Worm (Caenorhabditis elegans) whole organism, L1 larva: Measurements from ENCODE around the gene rpn-11.

Source experiments
- C16A3.4 ChIP-seq: fragments of 150-350 bp; optimal IDR thresholded peaks from 2 replicates; lab custom pipeline; 2014; ENCODE audit warnings: missing biosample characterization, missing genetic modification characterization
- C34B4.2 ChIP-seq: sonication (generic microtip); optimal IDR thresholded peaks from 2 replicates; lab custom pipeline; 2017; ENCODE audit warnings: mild to moderate bottlenecking, missing genetic modification characterization, missing compliant biosample characterization
- F16B12.6 ChIP-seq: fragments of 150-350 bp; optimal IDR thresholded peaks from 2 replicates; lab custom pipeline; 2014; ENCODE audit warnings: missing biosample characterization, missing genetic modification characterization
- Y116A8C.19 ChIP-seq: sonication (generic microtip); optimal IDR thresholded peaks from 2 replicates; lab custom pipeline; 2016; ENCODE audit warnings: missing compliant biosample characterization, missing genetic modification characterization, borderline replicate concordance
- aha-1 ChIP-seq: fragments of 150-350 bp; optimal IDR thresholded peaks from 2 replicates; lab custom pipeline; 2014; ENCODE audit warnings: missing biosample characterization, missing genetic modification characterization
- alr-1 ChIP-seq: fragments of 200-800 bp; sonication (Bioruptor generic); optimal IDR thresholded peaks from 2 replicates; lab custom pipeline; 2018; ENCODE audit warnings: borderline replicate concordance, mild to moderate bottlenecking, missing genetic modification characterization, missing compliant biosample characterization
- aly-2 ChIP-seq: fragments of 150-350 bp; optimal IDR thresholded peaks from 2 replicates; lab custom pipeline; 2014; ENCODE audit warnings: missing biosample characterization, missing genetic modification characterization
- blmp-1 ChIP-seq: fragments of 150-350 bp; optimal IDR thresholded peaks from 2 replicates; lab custom pipeline; 2014; ENCODE audit warnings: missing biosample characterization, missing genetic modification characterization
- ceh-82 ChIP-seq, 3 experiments: fragments of 150-350 bp in 1 of 3; sonication (generic microtip) in 2 of 3; optimal IDR thresholded peaks; 2 replicates each; lab custom pipeline; 2014 to 2017; ENCODE audit warnings: missing biosample characterization in 3 of 3, missing genetic modification characterization in 3 of 3
- ceh-88 ChIP-seq: fragments of 200-800 bp; sonication (Bioruptor generic); IDR thresholded peaks from 2 replicates; pipeline ENCODE4 v1.3.6; 2022; ENCODE audit warnings: missing genetic modification characterization, missing compliant biosample characterization
- ceh-90 ChIP-seq: sonication (generic microtip); optimal IDR thresholded peaks from 2 replicates; lab custom pipeline; 2016; ENCODE audit warnings: missing genetic modification characterization, missing compliant biosample characterization
- ces-1 ChIP-seq: fragments of 150-350 bp; optimal IDR thresholded peaks from 2 replicates; lab custom pipeline; 2014; ENCODE audit warnings: missing biosample characterization, missing genetic modification reagents, missing genetic modification characterization
- efl-3 ChIP-seq: fragments of 200-800 bp; sonication (Bioruptor generic); optimal IDR thresholded peaks from 2 replicates; lab custom pipeline; 2018; ENCODE audit warnings: mild to moderate bottlenecking, missing genetic modification characterization, missing compliant biosample characterization
- egl-13 ChIP-seq: sonication (generic microtip); optimal IDR thresholded peaks from 2 replicates; lab custom pipeline; 2016; ENCODE audit warnings: missing genotype, missing genetic modification reagents, missing genetic modification characterization, missing compliant biosample characterization
- elt-2 ChIP-seq: sonication (generic microtip); optimal IDR thresholded peaks from 2 replicates; lab custom pipeline; 2016; ENCODE audit warnings: missing genetic modification characterization, mild to moderate bottlenecking, inconsistent platforms, missing compliant biosample characterization, missing genetic modification reagents
- fkh-10 ChIP-seq: sonication (generic microtip); optimal IDR thresholded peaks from 2 replicates; lab custom pipeline; 2017; ENCODE audit warnings: missing biosample characterization, missing genetic modification reagents, missing genetic modification characterization
- grh-1 ChIP-seq: fragments of 200-800 bp; sonication (Bioruptor generic); IDR thresholded peaks from 2 replicates; pipeline ENCODE4 v1.3.6; 2022; ENCODE audit warnings: missing genetic modification reagents, missing genetic modification characterization, missing compliant biosample characterization
- hlh-4 ChIP-seq: sonication (generic microtip); optimal IDR thresholded peaks from 2 replicates; lab custom pipeline; 2016; ENCODE audit warnings: mild to moderate bottlenecking, missing genetic modification characterization, missing compliant biosample characterization
- irx-1 ChIP-seq: sonication (generic microtip); optimal IDR thresholded peaks from 2 replicates; lab custom pipeline; 2016; ENCODE audit warnings: missing genetic modification characterization, missing compliant biosample characterization
- isw-1 ChIP-seq: fragments of 200-800 bp; sonication (Bioruptor generic); IDR thresholded peaks from 2 replicates; pipeline ENCODE4 v1.3.6; 2022; ENCODE audit warnings: missing genetic modification characterization, missing compliant biosample characterization
- jun-1 ChIP-seq: fragments of 150-350 bp; optimal IDR thresholded peaks from 2 replicates; lab custom pipeline; 2014; ENCODE audit warnings: missing biosample characterization, missing genetic modification reagents, missing genetic modification characterization
- lin-13 ChIP-seq: fragments of 150-350 bp; optimal IDR thresholded peaks from 2 replicates; lab custom pipeline; 2014; ENCODE audit warnings: missing biosample characterization, missing genetic modification reagents, missing genetic modification characterization
- lin-15B ChIP-seq: fragments of 150-350 bp; sonication (generic microtip); optimal IDR thresholded peaks from 3 replicates; lab custom pipeline; 2014; ENCODE audit warnings: missing biosample characterization, missing genetic modification characterization
- lin-35 ChIP-seq, 2 experiments: fragments of 150-350 bp; optimal IDR thresholded peaks; 2 replicates each; lab custom pipeline; 2014; ENCODE audit warnings: missing biosample characterization in 2 of 2, missing genetic modification characterization in 2 of 2, missing genetic modification reagents in 2 of 2
- lin-39 ChIP-seq: fragments of 150-350 bp; optimal IDR thresholded peaks from 2 replicates; lab custom pipeline; 2014; ENCODE audit warnings: missing biosample characterization, missing genetic modification reagents, missing genetic modification characterization
- mdl-1 ChIP-seq, 2 experiments: fragments of 150-350 bp; optimal IDR thresholded peaks; 2 replicates each; lab custom pipeline; 2014 to 2017; ENCODE audit warnings: missing biosample characterization in 2 of 2, missing genetic modification characterization in 2 of 2, inconsistent platforms in 1 of 2
- mep-1 ChIP-seq: fragments of 150-350 bp; optimal IDR thresholded peaks from 2 replicates; lab custom pipeline; 2014; ENCODE audit warnings: missing biosample characterization, missing genetic modification characterization
- nhr-19 ChIP-seq: fragments of 200-800 bp; sonication (Bioruptor generic); conservative IDR thresholded peaks from 2 replicates; pipeline ENCODE4 v1.3.6; 2022; ENCODE audit warnings: missing genetic modification characterization, missing compliant biosample characterization
- nhr-71 ChIP-seq: sonication (generic microtip); optimal IDR thresholded peaks from 2 replicates; lab custom pipeline; 2016; ENCODE audit warnings: mild to moderate bottlenecking, missing genetic modification characterization, moderate library complexity, missing compliant biosample characterization
- nhr-77 ChIP-seq: fragments of 150-350 bp; optimal IDR thresholded peaks from 2 replicates; lab custom pipeline; 2014; ENCODE audit warnings: missing biosample characterization, missing genetic modification characterization
- nhr-85 ChIP-seq: sonication (generic microtip); peaks from one replicate; lab custom pipeline; 2016; ENCODE audit warnings: missing genetic modification characterization, inconsistent platforms, missing compliant biosample characterization
- nhr-90 ChIP-seq: sonication (generic microtip); optimal IDR thresholded peaks from 2 replicates; lab custom pipeline; 2016; ENCODE audit warnings: mild to moderate bottlenecking, missing genetic modification characterization, missing compliant biosample characterization; ENCODE audit not compliant: poor library complexity
- pax-3 ChIP-seq: fragments of 200-800 bp; sonication (Bioruptor generic); optimal IDR thresholded peaks from 2 replicates; lab custom pipeline; 2018; ENCODE audit warnings: mild to moderate bottlenecking, missing genetic modification characterization, moderate library complexity, missing compliant biosample characterization
- sox-4 ChIP-seq: sonication (generic microtip); optimal IDR thresholded peaks from 2 replicates; lab custom pipeline; 2016; ENCODE audit warnings: missing genetic modification characterization, missing compliant biosample characterization
- sptf-1 ChIP-seq: fragments of 150-350 bp; optimal IDR thresholded peaks from 2 replicates; lab custom pipeline; 2014; ENCODE audit warnings: missing biosample characterization, missing genetic modification characterization
- sup-37 ChIP-seq: fragments of 200-800 bp; sonication (Bioruptor generic); optimal IDR thresholded peaks from 2 replicates; lab custom pipeline; 2018; ENCODE audit warnings: mild to moderate bottlenecking, missing genetic modification characterization, missing compliant biosample characterization
- tbx-2 ChIP-seq: sonication (generic microtip); optimal IDR thresholded peaks from 2 replicates; lab custom pipeline; 2016; ENCODE audit warnings: missing genetic modification characterization, missing compliant biosample characterization
- tlp-1 ChIP-seq: fragments of 150-350 bp; optimal IDR thresholded peaks from 2 replicates; lab custom pipeline; 2014; ENCODE audit warnings: missing biosample characterization, missing genetic modification characterization
- unc-86 ChIP-seq: sonication (generic microtip); optimal IDR thresholded peaks from 2 replicates; lab custom pipeline; 2016; ENCODE audit warnings: missing genetic modification characterization, missing compliant biosample characterization
- unc-98 ChIP-seq: fragments of 200-800 bp; sonication (Bioruptor generic); IDR thresholded peaks from 2 replicates; pipeline ENCODE4 v1.3.6; 2022; ENCODE audit warnings: missing genetic modification characterization, missing compliant biosample characterization
- vab-15 ChIP-seq: sonication (generic microtip); optimal IDR thresholded peaks from 2 replicates; lab custom pipeline; 2017; ENCODE audit warnings: missing genotype, mild to moderate bottlenecking, missing genetic modification characterization, missing compliant biosample characterization

rpn-11 gene

ce11 chrII:4089183-4089582, 44.8 kb upstream of the rpn-11 start (continued):
- TF ChIP-seq lin-35 (GFP tag; optimal IDR thresholded peaks at IDR 0.05; lab: Kevin White, UChicago) (peak in 1 of 2 experiments; percentile 78), lin-13 (peak; percentile 1), C16A3.4 (tag; lab: Kevin White, UChicago) (peak; percentile 1), grh-1 (GFP tag; lab: Robert Waterston, UW) (peak; percentile 23; the same call in 1 of the 2 replicates), unc-86 (tag; lab: Kevin White, UChicago) (no peak), tbx-2 (peak; percentile 75), F16B12.6 (tag; lab: Kevin White, UChicago) (no peak), blmp-1 (tag; lab: Kevin White, UChicago) (peak; percentile 66), nhr-77 (tag; lab: Kevin White, UChicago) (no peak), vab-15 (tag; lab: Kevin White, UChicago) (no peak), nhr-85 (tag; lab: Kevin White, UChicago) (peak; percentile 82), pax-3 (tag; lab: Kevin White, UChicago) (no peak), isw-1 (GFP tag; lab: Robert Waterston, UW) (no peak), efl-3 (GFP tag; lab: Kevin White, UChicago) (no peak), irx-1 (tag; lab: Kevin White, UChicago) (no peak), alr-1 (tag; lab: Kevin White, UChicago) (no peak)

ce11 chrII:4085601-4086000, 41.3 kb upstream of the rpn-11 start:
- TF ChIP-seq sptf-1 (tag; lab: Kevin White, UChicago) (no peak), ces-1 (no peak), F16B12.6 (tag; lab: Kevin White, UChicago) (no peak), nhr-71 (tag; lab: Kevin White, UChicago) (no peak), alr-1 (tag; lab: Kevin White, UChicago) (no peak), ceh-82 (tag; optimal IDR thresholded peaks at IDR 0.05; lab: Kevin White, UChicago) (no peak), Y116A8C.19 (tag; lab: Kevin White, UChicago) (no peak), isw-1 (GFP tag; lab: Robert Waterston, UW) (no peak), jun-1 (tag; lab: Kevin White, UChicago) (no peak), mdl-1 (tag; optimal IDR thresholded peaks at IDR 0.05; lab: Kevin White, UChicago) (no peak), nhr-19 (GFP tag; lab: Robert Waterston, UW) (no peak), mep-1 (no peak), aha-1 (tag; lab: Kevin White, UChicago) (no peak), egl-13 (no peak), ceh-88 (GFP tag; lab: Robert Waterston, UW) (no peak), tlp-1 (no peak), hlh-4 (tag; lab: Kevin White, UChicago) (no peak), unc-98 (GFP tag; lab: Robert Waterston, UW) (no peak), aly-2 (no peak), grh-1 (GFP tag; lab: Robert Waterston, UW) (no peak)

ce11 chrII:4082754-4083153, 38.4 kb upstream of the rpn-11 start, which contains the start of gene R11F4.2:
Gene R11F4.2 (plus strand): TSS chrII:4083054.
- TF ChIP-seq fkh-10 (no peak), sup-37 (GFP tag; lab: Kevin White, UChicago) (no peak), ceh-90 (tag; lab: Kevin White, UChicago) (no peak), nhr-90 (tag; lab: Kevin White, UChicago) (no peak), nhr-19 (GFP tag; lab: Robert Waterston, UW) (no peak), elt-2 (tag; lab: Kevin White, UChicago) (no peak), lin-15B (tag; lab: Kevin White, UChicago) (no peak), Y116A8C.19 (tag; lab: Kevin White, UChicago) (no peak), lin-39 (no peak), ceh-88 (GFP tag; lab: Robert Waterston, UW) (no peak), sox-4 (no peak), C34B4.2 (tag; lab: Kevin White, UChicago) (no peak)
